Fruit fly (Drosophila melanogaster) Kc167 (cell line): ENCODE data around the gene Not10.

Experiments
- Myc ChIP-seq: fragments of >200 bp; optimal IDR thresholded peaks from 2 replicates; lab custom pipeline; 2017; ENCODE audit warnings: missing external identifiers
- Sin3A ChIP-seq: fragments of >200 bp; optimal IDR thresholded peaks from 2 replicates; lab custom pipeline; 2018; ENCODE audit warnings: missing external identifiers
- h ChIP-seq: fragments of >200 bp; optimal IDR thresholded peaks from 3 replicates; lab custom pipeline; 2018; ENCODE audit warnings: missing external identifiers
- insv ChIP-seq: fragments of >200 bp; optimal IDR thresholded peaks from 3 replicates; lab custom pipeline; 2018; ENCODE audit warnings: missing external identifiers
- psq ChIP-seq: fragments of >200 bp; optimal IDR thresholded peaks from 2 replicates; lab custom pipeline; 2017; ENCODE audit warnings: missing external identifiers
- ttk ChIP-seq: sonication (Bioruptor generic); optimal IDR thresholded peaks from 2 replicates; lab custom pipeline; 2017; ENCODE audit warnings: missing external identifiers

Not10 gene

DNA sequence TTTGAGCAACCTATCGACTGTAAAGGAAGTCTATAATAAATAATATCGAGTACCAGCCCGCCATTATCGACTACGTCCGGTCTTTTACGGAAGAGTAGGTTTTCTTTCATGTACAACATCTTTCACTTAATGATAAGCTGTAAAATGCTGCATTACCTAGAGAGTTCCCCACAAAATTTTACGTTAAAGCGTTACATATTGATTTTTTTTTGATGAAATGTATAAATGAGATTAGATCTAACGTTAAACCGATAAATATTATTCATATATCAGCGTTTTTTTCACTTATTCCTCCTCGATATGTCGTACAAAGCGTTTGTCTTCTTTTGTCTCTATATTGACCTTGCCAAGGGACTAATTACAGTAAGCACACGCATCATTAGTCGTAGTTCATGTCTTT lies 4.2 kb downstream of the Not10 start, which contains the start of gene CG11598:
TSS of gene CG11598 (plus strand) at position 301 of the 400 bp plus-strand sequence.
- no peak for TF ChIP-seq Sin3A (lab: Kevin White, UChicago)
- no peak for TF ChIP-seq insv
- no peak for TF ChIP-seq psq (lab: Kevin White, UChicago)
- no peak for TF ChIP-seq ttk (lab: Kevin White, UChicago)
- TF ChIP-seq Myc (lab: Kevin White, UChicago): no peak
- no peak for TF ChIP-seq h (lab: Kevin White, UChicago)

DNA sequence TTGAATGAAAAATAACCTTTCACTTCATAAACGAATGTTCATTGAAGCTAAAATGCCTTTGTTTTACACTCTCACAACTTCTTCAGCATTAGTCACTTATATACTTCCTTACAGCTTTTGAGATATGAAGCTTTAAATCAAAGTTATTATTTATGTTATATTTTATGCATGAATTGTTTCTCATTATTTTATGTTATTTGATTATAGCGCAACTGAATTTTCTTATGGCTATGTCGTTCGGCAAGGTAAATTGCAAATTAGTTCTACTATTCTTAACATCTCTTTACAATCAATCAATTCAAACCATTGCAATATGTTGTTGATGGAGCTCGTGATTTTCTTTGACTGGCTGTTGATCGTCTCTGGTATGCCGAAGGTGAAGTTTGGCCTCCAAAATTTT lies 5.8 kb downstream of the Not10 start, which contains the start of gene CG11600:
TSS of gene CG11600 (plus strand) at position 301 of the 400 bp plus-strand sequence.
- TF ChIP-seq h (lab: Kevin White, UChicago) (no peak), insv (no peak), ttk (lab: Kevin White, UChicago) (no peak), psq (lab: Kevin White, UChicago) (no peak), Myc (lab: Kevin White, UChicago) (no peak), Sin3A (lab: Kevin White, UChicago) (no peak)

DNA sequence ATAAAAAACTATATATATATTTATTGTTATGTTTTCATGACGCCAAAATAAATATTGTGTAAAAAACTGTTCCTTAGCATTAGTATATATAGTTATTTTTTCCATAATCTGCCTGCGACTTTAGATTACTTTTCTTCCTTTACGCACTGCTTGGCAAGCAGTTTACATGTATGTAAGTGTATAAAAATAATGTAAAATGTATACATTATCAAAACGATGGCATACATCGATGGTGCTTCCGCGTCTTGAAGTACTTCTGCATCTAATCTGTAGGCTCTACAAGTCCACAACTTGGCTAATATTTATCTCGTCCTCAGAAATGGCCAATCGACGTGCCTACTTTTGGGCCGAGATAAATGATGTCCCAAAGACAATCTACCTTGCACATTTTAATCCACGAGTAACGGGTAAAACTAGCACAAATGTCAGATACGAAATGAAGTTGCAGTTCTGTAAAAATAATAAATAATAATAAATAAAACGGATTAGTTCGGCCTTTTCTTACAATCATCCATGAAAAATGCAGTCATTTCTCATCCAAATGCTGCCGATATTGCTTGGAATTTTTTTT lies 7.6 kb downstream of the Not10 start, which contains the start of gene CG11608:
TSS of gene CG11608 (plus strand) at position 521 of the 571 bp plus-strand sequence.
- TF ChIP-seq Myc (lab: Kevin White, UChicago) (no peak), Sin3A (lab: Kevin White, UChicago) (no peak), insv (no peak), ttk (lab: Kevin White, UChicago) (no peak), psq (lab: Kevin White, UChicago) (no peak), h (lab: Kevin White, UChicago) (no peak)

DNA sequence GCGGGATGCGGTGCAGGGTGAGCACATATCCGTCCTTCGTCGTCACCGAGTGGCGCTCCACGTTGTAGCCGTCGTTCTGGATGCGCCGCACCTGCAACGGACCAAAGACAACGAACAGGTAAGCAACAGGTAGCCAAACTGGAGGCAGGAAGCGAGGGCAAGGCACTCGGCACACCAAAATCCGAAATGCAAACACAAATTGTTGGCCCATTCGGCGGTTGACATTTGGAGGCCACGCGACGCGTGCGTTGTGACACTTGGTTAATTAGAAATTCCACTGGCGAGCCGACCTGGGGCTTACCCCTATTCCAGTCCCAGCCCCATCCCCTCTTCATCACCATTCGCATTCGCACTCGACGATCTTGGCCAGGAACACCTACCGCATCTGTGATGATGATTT lies 11.2 kb downstream of the Not10 start:
- TF ChIP-seq insv (no peak), psq (lab: Kevin White, UChicago) (no peak), h (lab: Kevin White, UChicago) (no peak), ttk (lab: Kevin White, UChicago) (no peak), Myc (lab: Kevin White, UChicago) (no peak), Sin3A (lab: Kevin White, UChicago) (no peak)

DNA sequence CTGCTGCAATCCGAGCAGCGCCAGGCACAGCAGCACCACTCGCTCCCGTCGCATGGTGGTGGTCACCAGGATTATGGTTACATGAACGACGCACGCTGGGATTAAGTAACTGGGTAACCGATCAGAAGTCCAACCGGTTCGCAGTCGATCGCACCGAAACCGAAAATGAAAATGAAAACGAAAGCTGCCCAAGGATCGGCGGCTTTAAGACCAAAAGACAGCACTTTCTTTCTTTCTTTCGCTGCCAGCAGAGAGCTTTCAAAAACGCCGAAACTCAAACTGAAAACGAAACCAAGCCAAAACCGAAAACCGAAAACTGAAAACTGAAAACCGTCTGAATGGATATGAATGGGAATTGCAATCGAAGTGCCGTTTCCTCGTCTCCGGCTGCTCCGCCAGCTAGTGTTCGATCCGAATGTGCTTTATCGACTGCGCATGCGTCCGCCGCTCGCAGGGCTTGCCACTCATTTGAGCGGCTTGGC lies 11.6 kb downstream of the Not10 start, which contains the start of gene CG6753:
TSS of gene CG6753 (minus strand) at position 432 of the 482 bp plus-strand sequence.
- TF ChIP-seq Myc (lab: Kevin White, UChicago): no peak
- TF ChIP-seq Sin3A (lab: Kevin White, UChicago): no peak
- no peak for TF ChIP-seq psq (lab: Kevin White, UChicago)
- no peak for TF ChIP-seq h (lab: Kevin White, UChicago)
- no peak for TF ChIP-seq ttk (lab: Kevin White, UChicago)
- TF ChIP-seq insv: no peak

DNA sequence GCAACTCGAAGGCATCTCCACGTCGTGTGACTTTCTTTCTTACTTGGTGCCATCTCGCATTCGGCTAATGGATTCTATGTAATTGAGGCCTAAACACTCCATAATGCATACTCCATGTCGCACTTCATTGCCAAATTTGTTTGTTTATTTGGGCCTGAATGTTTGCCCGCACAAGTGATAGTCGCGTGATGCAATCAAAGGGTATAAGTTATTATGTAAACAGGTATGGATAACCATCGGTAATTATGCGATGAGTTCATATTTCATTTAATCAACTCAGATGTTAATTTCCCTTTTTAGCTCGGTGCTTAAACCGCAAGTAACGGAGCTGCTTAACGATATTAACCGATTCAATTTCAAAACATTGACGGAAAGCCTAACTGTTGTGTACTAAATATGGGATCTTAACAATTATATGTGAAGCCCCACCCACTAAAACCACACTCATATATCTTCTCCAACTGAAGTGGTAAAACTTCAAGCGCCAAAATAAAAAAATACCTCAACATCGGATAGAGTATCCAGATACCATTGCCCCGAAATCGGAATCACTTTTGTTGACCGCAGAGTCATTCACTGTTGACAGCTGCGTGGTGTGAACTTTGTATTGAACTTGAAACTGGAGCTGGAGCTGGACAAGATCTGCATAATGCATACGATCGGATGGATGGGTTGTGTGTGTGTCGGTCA lies 14.3 kb downstream of the Not10 start:
- no peak for TF ChIP-seq Myc (lab: Kevin White, UChicago)
- TF ChIP-seq insv: no peak
- no peak for TF ChIP-seq Sin3A (lab: Kevin White, UChicago)
- no peak for TF ChIP-seq h (lab: Kevin White, UChicago)
- TF ChIP-seq ttk (lab: Kevin White, UChicago): no peak
- TF ChIP-seq psq (lab: Kevin White, UChicago): no peak

DNA sequence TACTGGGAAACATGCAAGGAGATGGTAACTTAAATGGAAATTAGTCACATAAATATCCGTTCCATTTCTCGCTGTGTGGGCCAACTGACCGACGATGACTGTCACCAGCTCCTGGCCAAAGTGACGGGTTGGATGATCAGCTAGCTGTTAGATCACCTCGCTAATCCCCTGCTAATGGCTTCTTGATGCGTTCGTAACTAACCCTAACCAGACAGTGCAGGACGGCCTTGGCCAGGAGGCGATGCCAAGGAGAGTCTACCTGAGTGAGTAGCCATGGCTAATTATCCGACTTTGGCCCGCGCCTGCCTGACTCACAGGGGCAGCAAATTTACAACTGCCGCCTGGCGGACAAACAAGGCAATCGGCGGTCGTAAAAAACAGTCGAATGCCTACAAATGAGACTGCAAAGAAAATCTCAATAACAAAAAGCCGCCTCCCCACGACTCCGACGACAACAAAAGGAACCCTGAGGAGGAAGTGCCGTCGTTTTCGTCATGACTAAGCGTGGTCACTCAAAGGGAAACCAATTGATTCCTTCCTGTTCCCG lies 15.4 kb downstream of the Not10 start:
- no peak for TF ChIP-seq h (lab: Kevin White, UChicago)
- TF ChIP-seq psq (lab: Kevin White, UChicago): no peak
- no peak for TF ChIP-seq Myc (lab: Kevin White, UChicago)
- TF ChIP-seq ttk (lab: Kevin White, UChicago): no peak

DNA sequence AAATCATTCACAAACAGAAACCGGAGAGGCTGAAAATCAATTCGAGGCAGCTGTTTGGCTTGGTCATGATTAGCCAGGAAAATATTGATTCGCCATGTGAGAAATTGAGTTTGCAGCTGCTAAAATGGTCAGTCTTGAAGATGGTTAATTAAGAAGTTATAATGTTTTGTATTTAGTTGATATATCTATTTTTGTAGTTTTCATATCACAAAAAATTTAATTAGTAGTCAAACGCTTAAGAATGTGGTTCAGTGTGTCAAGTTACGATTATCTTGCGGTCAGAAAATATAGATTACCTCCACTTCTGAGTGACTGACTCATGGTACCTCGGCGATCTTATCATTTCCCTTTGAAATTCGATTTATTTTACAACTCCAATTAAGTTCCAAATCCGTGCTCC lies 16.5 kb downstream of the Not10 start:
- TF ChIP-seq Sin3A (lab: Kevin White, UChicago) (no peak), Myc (lab: Kevin White, UChicago) (no peak), insv (no peak), h (lab: Kevin White, UChicago) (no peak), psq (lab: Kevin White, UChicago) (no peak), ttk (lab: Kevin White, UChicago) (no peak)

DNA sequence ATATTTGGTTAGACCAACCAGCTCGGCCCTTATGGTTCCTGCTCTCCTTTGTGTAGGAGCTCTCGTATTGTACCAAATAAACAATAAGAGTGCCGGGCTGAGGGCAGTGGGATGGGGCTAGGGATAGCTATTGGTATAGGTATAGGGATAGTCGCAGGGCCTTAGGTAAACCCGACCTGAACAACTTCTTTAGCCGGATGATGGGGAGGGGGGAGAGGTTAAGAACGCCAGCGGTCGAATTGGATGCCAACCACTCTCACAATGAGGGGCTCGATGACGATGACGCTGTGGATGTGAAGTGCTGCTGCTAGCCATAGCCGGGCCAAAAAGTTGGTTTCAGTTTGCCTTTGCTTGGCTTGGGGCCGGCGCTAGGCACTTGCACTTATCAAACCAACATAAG lies 16.9 kb downstream of the Not10 start:
- no peak for TF ChIP-seq psq (lab: Kevin White, UChicago)
- no peak for TF ChIP-seq Myc (lab: Kevin White, UChicago)
- no peak for TF ChIP-seq insv
- TF ChIP-seq h (lab: Kevin White, UChicago): no peak
- TF ChIP-seq Sin3A (lab: Kevin White, UChicago): no peak
- no peak for TF ChIP-seq ttk (lab: Kevin White, UChicago)

DNA sequence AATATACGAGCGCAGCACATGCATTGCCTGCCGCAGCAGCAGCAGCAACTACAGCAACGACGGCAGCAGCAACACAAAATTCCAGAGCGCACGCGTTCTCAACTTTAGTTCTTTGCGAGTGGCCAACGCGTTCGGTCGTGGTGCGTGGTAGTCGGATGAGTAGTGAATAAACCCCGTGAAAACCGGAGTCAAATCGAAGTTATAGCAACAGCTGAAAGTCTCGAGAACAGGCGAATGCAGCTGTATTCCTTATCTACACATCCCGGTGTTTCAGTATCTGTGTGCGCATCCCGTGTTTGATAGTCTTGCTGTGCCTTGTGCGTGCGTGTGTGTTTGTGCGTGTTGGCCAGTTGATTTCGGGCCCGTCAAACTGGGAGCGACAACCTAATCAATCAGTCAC lies 17.5 kb downstream of the Not10 start, which contains the start of gene Dtg:
TSS of gene Dtg (plus strand) at position 105 of the 400 bp plus-strand sequence.
- TF ChIP-seq psq (lab: Kevin White, UChicago) (no peak), h (lab: Kevin White, UChicago) (no peak), Myc (lab: Kevin White, UChicago) (no peak)
